Fruit fly (Drosophila melanogaster) Kc167 (cell line): ENCODE results near the gene nrv1.

Experiments
- Myc ChIP-seq: fragments of >200 bp; optimal IDR thresholded peaks from 2 replicates; lab custom pipeline; 2017; ENCODE audit warnings: missing external identifiers
- Sin3A ChIP-seq: fragments of >200 bp; optimal IDR thresholded peaks from 2 replicates; lab custom pipeline; 2018; ENCODE audit warnings: missing external identifiers
- h ChIP-seq: fragments of >200 bp; optimal IDR thresholded peaks from 3 replicates; lab custom pipeline; 2018; ENCODE audit warnings: missing external identifiers
- insv ChIP-seq: fragments of >200 bp; optimal IDR thresholded peaks from 3 replicates; lab custom pipeline; 2018; ENCODE audit warnings: missing external identifiers
- psq ChIP-seq: fragments of >200 bp; optimal IDR thresholded peaks from 2 replicates; lab custom pipeline; 2017; ENCODE audit warnings: missing external identifiers
- ttk ChIP-seq: sonication (Bioruptor generic); optimal IDR thresholded peaks from 2 replicates; lab custom pipeline; 2017; ENCODE audit warnings: missing external identifiers

Gene nrv1

dm6 chr2L:6787029-6787972 lies 640 bp upstream of the nrv1 start:
- TF ChIP-seq ttk (lab: Kevin White, UChicago) (no peak), insv (no peak), psq (lab: Kevin White, UChicago) (no peak), Myc (lab: Kevin White, UChicago) (no peak), h (lab: Kevin White, UChicago) (no peak), Sin3A (no peak)

dm6 chr2L:6785583-6785982 lies 1.1 kb downstream of the nrv1 start:
- TF ChIP-seq h (lab: Kevin White, UChicago): no peak
- no peak for TF ChIP-seq ttk (lab: Kevin White, UChicago)
- TF ChIP-seq Sin3A: no peak
- TF ChIP-seq Myc (lab: Kevin White, UChicago): no peak
- no peak for TF ChIP-seq psq (lab: Kevin White, UChicago)
- no peak for TF ChIP-seq insv

DNA sequence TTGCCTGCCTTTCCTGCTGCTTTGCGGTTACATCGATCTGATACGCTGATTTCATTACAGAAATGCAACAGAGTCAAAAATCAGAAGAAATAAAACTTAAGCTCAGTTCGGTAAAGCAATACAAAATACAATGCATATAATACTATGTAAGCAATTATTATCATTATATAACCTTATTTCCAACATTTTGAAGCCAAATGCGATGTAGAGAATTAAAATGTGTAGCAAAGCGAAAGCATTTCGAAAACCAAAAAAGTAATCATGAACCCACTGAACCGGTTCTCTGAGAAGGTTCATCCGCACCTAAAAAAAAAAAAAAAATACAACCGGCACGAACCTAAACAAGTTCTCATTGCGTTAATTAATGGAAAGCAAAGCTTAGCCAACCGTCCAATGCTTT lies 2.4 kb downstream of the nrv1 start:
- TF ChIP-seq h (lab: Kevin White, UChicago): no peak
- no peak for TF ChIP-seq ttk (lab: Kevin White, UChicago)
- TF ChIP-seq insv: no peak
- no peak for TF ChIP-seq Sin3A
- no peak for TF ChIP-seq psq (lab: Kevin White, UChicago)
- no peak for TF ChIP-seq Myc (lab: Kevin White, UChicago)

DNA sequence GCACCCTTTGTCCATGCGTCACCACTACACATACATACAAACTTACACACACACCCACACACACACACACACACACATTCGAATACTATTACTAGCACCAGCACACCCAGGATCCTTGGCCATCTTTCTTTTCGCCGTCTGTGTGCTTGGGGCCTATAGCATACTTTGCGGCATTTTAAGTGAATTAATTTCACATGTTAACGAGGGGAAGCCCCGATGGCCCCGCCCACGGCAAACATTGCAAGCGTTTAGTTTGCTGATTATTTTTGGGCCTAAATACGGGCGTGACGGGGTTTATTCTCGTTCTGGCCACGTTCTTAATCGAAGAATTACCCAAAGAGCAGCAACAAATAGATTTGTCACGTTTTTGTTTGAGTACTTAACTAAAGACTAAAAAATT lies 3.3 kb downstream of the nrv1 start:
- no peak for TF ChIP-seq ttk (lab: Kevin White, UChicago)
- TF ChIP-seq Myc (lab: Kevin White, UChicago): no peak
- TF ChIP-seq insv: no peak
- TF ChIP-seq Sin3A: no peak
- TF ChIP-seq h (lab: Kevin White, UChicago): no peak
- no peak for TF ChIP-seq psq (lab: Kevin White, UChicago)

dm6 chr2L:6774853-6775252 lies 11.8 kb downstream of the nrv1 start:
- no peak for TF ChIP-seq Myc (lab: Kevin White, UChicago)
- TF ChIP-seq Sin3A: no peak
- no peak for TF ChIP-seq psq (lab: Kevin White, UChicago)
- TF ChIP-seq insv: no peak
- no peak for TF ChIP-seq h (lab: Kevin White, UChicago)
- TF ChIP-seq ttk (lab: Kevin White, UChicago): no peak

dm6 chr2L:6773645-6774044 lies 13.0 kb downstream of the nrv1 start, which contains the start of gene CG17378:
CG17378 (plus strand) TSS chr2L:6774041.
- no peak for TF ChIP-seq insv

dm6 chr2L:6772655-6773054 lies 14.0 kb downstream of the nrv1 start, which contains the start of gene LUBEL:
LUBEL (minus strand) TSS chr2L:6772755.
- no peak for TF ChIP-seq insv
- TF ChIP-seq h (lab: Kevin White, UChicago): no peak
- TF ChIP-seq Myc (lab: Kevin White, UChicago): no peak
- TF ChIP-seq ttk (lab: Kevin White, UChicago): no peak
- TF ChIP-seq psq (lab: Kevin White, UChicago): no peak
- TF ChIP-seq Sin3A: no peak

DNA sequence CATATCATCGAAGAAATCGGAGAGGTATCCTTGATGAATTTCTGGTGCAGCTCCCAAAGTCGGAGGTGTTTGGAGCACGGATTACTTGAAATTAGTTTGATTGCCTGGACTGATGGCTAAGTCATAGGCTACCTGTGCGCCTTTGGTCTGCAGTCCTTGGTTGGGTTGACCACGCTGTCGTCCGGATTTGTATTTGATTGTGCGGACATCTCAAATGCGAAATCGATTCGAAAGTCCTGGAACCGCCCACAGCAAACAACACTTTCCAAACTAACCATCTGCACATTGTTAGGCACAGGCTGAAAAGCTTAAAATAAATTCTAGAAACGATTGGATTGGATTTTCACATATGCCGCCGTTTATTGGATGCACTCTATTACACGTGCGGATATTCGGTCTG lies 27.1 kb downstream of the nrv1 start, which contains the start of gene CG11322:
Gene CG11322, minus strand, starts transcription at position 101 of the 400 bp plus-strand sequence.
- TF ChIP-seq h (lab: Kevin White, UChicago) (no peak), Sin3A (no peak), psq (lab: Kevin White, UChicago) (no peak), ttk (lab: Kevin White, UChicago) (no peak), Myc (lab: Kevin White, UChicago) (no peak), insv (no peak)

dm6 chr2L:6751037-6751436 lies 35.6 kb downstream of the nrv1 start:
- no peak for TF ChIP-seq psq (lab: Kevin White, UChicago)
- no peak for TF ChIP-seq Sin3A
- no peak for TF ChIP-seq Myc (lab: Kevin White, UChicago)
- no peak for TF ChIP-seq ttk (lab: Kevin White, UChicago)
- no peak for TF ChIP-seq insv
- no peak for TF ChIP-seq h (lab: Kevin White, UChicago)

DNA sequence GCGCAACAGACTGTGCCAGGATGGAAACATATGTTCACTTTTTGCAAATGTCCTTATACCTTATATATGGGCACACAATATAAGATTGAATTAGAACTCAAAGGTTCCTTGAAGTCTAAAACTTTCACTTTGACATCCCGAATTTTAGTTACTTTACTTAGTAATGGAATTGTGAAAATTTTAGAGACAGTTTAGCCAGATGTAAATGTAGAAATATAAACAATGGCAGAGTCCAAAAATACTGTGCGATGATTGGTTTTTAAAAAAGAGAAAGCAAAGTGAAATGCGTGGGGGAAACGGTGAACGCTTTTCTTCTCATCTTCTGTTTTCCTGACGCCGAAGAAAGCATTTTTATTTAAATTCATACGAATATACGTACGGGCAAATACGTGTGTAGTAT lies 38.8 kb downstream of the nrv1 start, which contains the start of gene CG44271:
Gene CG44271, minus strand, starts transcription at position 101 of the 400 bp plus-strand sequence.
- TF ChIP-seq Myc (lab: Kevin White, UChicago) (no peak), psq (lab: Kevin White, UChicago) (no peak), insv (no peak), ttk (lab: Kevin White, UChicago) (no peak), h (lab: Kevin White, UChicago) (no peak), Sin3A (no peak)

dm6 chr2L:6745522-6745921 lies 41.1 kb downstream of the nrv1 start, which contains the start of gene CG31910:
CG31910 (minus strand) TSS chr2L:6745622.
- no peak for TF ChIP-seq ttk (lab: Kevin White, UChicago)
- no peak for TF ChIP-seq insv
- no peak for TF ChIP-seq h (lab: Kevin White, UChicago)
- no peak for TF ChIP-seq Sin3A
- no peak for TF ChIP-seq psq (lab: Kevin White, UChicago)
- no peak for TF ChIP-seq Myc (lab: Kevin White, UChicago)

DNA sequence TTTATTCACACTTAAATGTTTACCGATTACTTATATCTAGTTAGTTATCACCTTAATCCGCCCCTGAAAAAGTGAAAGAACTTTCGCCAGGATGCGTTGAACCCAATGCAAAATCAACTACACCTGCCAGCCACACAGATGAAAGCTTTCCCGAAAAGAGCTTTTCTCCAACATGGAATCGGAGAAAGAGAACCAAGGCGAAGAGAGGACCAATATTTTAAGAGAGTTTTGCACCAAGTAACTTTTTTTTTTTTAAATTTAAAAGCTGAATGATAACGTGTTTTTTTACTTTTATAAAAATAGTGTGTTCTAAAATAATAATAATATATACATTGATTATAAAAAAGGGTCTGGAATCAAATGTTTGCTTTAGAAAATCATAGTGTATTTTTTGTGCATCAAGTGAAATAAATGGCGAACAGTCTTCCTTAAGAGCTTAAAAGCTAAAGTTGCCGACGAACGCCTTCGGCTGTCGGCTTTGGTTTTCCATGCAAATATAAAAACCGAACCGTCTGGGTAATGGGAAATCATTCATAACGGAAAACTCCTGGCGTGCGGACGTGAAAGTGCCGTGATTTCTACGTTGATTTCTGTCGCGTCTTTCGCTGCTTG lies 44.6 kb downstream of the nrv1 start, which contains the start of gene meng:
Gene meng, plus strand, starts transcription at position 523 of the 612 bp plus-strand sequence.
- TF ChIP-seq h (lab: Kevin White, UChicago) (no peak), ttk (lab: Kevin White, UChicago) (no peak), Myc (lab: Kevin White, UChicago) (no peak), Sin3A (no peak), insv (no peak), psq (lab: Kevin White, UChicago) (no peak)
